Fruit fly (Drosophila melanogaster): ENCODE data around the gene CG31871.
A peak's percentile ranks its signal among the peaks of the same experiment; 100 is the strongest.

Gene CG31871

DNA sequence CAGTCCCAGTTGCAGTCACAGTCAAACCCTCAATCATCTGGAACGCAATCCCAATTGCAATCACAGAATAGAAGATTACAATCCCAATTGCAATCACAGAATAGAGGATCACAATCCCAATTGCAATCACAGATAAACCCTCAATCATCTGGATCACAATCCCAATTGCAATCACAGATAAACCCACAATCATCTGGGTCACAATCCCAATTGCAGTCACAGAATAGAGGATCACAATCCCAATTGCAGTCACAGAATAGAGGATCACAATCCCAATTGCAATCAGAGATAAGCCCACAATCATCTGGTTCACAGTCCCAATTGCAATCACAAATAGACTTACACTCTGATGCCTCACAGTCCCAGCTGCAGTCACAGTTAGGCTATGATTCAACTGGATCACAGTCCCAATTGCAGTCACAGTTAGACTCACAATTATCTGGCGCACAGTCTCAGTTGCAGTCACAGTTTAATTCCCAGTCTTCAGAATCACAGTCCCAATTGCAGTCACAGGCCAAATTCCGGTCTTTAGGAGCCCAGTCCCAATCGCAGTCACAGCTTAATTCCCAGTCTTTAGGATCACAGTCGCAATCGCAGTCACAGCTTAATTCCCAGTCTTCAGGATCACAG, 14.0 kb upstream of the CG31871 start:
- no peak for TF ChIP-seq fru (GFP tag; optimal IDR thresholded peaks at IDR 0.05)
- no peak for TF ChIP-seq sv (GFP tag; optimal IDR thresholded peaks at IDR 0.05)
- TF ChIP-seq br (GFP tag; optimal IDR thresholded peaks at IDR 0.05), result no peak
- no peak for TF ChIP-seq pan (optimal IDR thresholded peaks at IDR 0.05)
- no peak for TF ChIP-seq woc (GFP tag; optimal IDR thresholded peaks at IDR 0.05)

dm6 chr2L:10651313-10651712, 10.6 kb upstream of the CG31871 start, which contains the start of gene dbf:
dbf (plus strand) TSS chr2L:10651613.
- no peak for TF ChIP-seq br (GFP tag; optimal IDR thresholded peaks at IDR 0.05)
- no peak for TF ChIP-seq Jra (GFP tag; optimal IDR thresholded peaks at IDR 0.05)
- no peak for TF ChIP-seq CG32264 (GFP tag; optimal IDR thresholded peaks at IDR 0.05)
- no peak for TF ChIP-seq Myc (optimal IDR thresholded peaks at IDR 0.05)
- TF ChIP-seq Sp1 (GFP tag; optimal IDR thresholded peaks at IDR 0.05), result no peak
- TF ChIP-seq CrebA (GFP tag; optimal IDR thresholded peaks at IDR 0.05; ENCODE audit: borderline replicate concordance), result no peak

- TF ChIP-seq Hr78 (GFP tag; optimal IDR thresholded peaks at IDR 0.05), result no peak
- TF ChIP-seq Mio (GFP tag; optimal IDR thresholded peaks at IDR 0.05), result no peak
- TF ChIP-seq GATAd (GFP tag; optimal IDR thresholded peaks at IDR 0.05), result no peak
- no peak for TF ChIP-seq ey (GFP tag; optimal IDR thresholded peaks at IDR 0.05)
- TF ChIP-seq N (GFP tag; optimal IDR thresholded peaks at IDR 0.05), result no peak
- TF ChIP-seq Jra (GFP tag; optimal IDR thresholded peaks at IDR 0.05), result no peak
- TF ChIP-seq OdsH (GFP tag; optimal IDR thresholded peaks at IDR 0.05), result no peak
- TF ChIP-seq fru (GFP tag; optimal IDR thresholded peaks at IDR 0.05), result no peak
- TF ChIP-seq CG9705 (GFP tag; optimal IDR thresholded peaks at IDR 0.05), result no peak
- TF ChIP-seq Sp1 (GFP tag; optimal IDR thresholded peaks at IDR 0.05), result no peak
- no peak for TF ChIP-seq Vsx2 (GFP tag; optimal IDR thresholded peaks at IDR 0.05; ENCODE audit: partially characterized antibody)
- TF ChIP-seq br (GFP tag; optimal IDR thresholded peaks at IDR 0.05), result no peak
- TF ChIP-seq sage (GFP tag; optimal IDR thresholded peaks at IDR 0.05), result no peak
- no peak for TF ChIP-seq CrebA (GFP tag; optimal IDR thresholded peaks at IDR 0.05; ENCODE audit: borderline replicate concordance)
- TF ChIP-seq Dif (GFP tag; optimal IDR thresholded peaks at IDR 0.05; ENCODE audit: partially characterized antibody), result no peak
- no peak for TF ChIP-seq dl (GFP tag; optimal IDR thresholded peaks at IDR 0.05; ENCODE audit: insufficient read depth in 1 of 2, partially characterized antibody in 2 of 2)
- no peak for TF ChIP-seq h (GFP tag; optimal IDR thresholded peaks at IDR 0.05)
Measured at dm6 chr2L:10654520-10654919, 7.4 kb upstream of the CG31871 start.

dm6 chr2L:10657981-10658380, 3.9 kb upstream of the CG31871 start, which contains the start of gene CG45690:
CG45690 (plus strand) TSS chr2L:10658281.
- no peak for TF ChIP-seq brk (GFP tag; optimal IDR thresholded peaks at IDR 0.05)
- no peak for TF ChIP-seq br (GFP tag; optimal IDR thresholded peaks at IDR 0.05)
- no peak for TF ChIP-seq sage (GFP tag; optimal IDR thresholded peaks at IDR 0.05)
- no peak for TF ChIP-seq dmrt93B (GFP tag; optimal IDR thresholded peaks at IDR 0.05)
- no peak for TF ChIP-seq rgr (GFP tag; optimal IDR thresholded peaks at IDR 0.05)
- no peak for TF ChIP-seq Abd-B (GFP tag; optimal IDR thresholded peaks at IDR 0.05)
- no peak for TF ChIP-seq h (GFP tag; optimal IDR thresholded peaks at IDR 0.05)
- no peak for TF ChIP-seq ey (GFP tag; optimal IDR thresholded peaks at IDR 0.05)
- no peak for TF ChIP-seq Hr78 (GFP tag; optimal IDR thresholded peaks at IDR 0.05)

DNA sequence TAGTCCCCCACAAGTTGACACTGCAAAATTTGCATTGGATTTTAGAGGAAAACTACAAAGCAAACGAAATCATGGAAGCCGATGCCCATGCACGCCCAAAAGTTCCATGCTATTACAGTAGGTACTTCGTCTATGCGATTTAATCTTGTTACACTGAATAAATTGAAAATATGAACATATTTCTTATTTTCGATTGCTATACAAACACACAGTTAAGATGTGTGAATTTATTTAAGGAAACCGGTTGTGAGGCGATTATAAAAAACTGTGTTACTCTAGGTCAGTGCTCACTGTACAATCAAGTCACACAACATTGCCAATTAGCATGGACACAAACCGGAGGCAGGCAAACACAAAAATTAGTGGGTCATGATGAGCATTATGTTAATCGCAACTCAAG, 3.7 kb downstream of the CG31871 start:
- TF ChIP-seq foxo (GFP tag; optimal IDR thresholded peaks at IDR 0.05) (peak in 1 of 2 experiments; percentile 50), Vsx2 (GFP tag; optimal IDR thresholded peaks at IDR 0.05; ENCODE audit: partially characterized antibody) (no peak), brk (GFP tag; optimal IDR thresholded peaks at IDR 0.05) (no peak), br (GFP tag; optimal IDR thresholded peaks at IDR 0.05) (peak; percentile 12), Hr83 (GFP tag; optimal IDR thresholded peaks at IDR 0.05; ENCODE audit: poor library complexity, severe bottlenecking) (no peak), HLH106 (tag; optimal IDR thresholded peaks at IDR 0.05) (peak; percentile 33), lola (GFP tag; optimal IDR thresholded peaks at IDR 0.05) (no peak), h (GFP tag; optimal IDR thresholded peaks at IDR 0.05) (peak; percentile 45), woc (GFP tag; optimal IDR thresholded peaks at IDR 0.05) (no peak), Hnf4 (GFP tag; optimal IDR thresholded peaks at IDR 0.05) (peak; percentile 16), sv (GFP tag; optimal IDR thresholded peaks at IDR 0.05) (peak; percentile 70), Dif (GFP tag; optimal IDR thresholded peaks at IDR 0.05; ENCODE audit: partially characterized antibody) (no peak), sage (GFP tag; optimal IDR thresholded peaks at IDR 0.05) (no peak), Rel (GFP tag; optimal IDR thresholded peaks at IDR 0.05) (no peak), Rel (tag; optimal IDR thresholded peaks at IDR 0.05) (no peak), dmrt93B (GFP tag; optimal IDR thresholded peaks at IDR 0.05) (no peak), rgr (GFP tag; optimal IDR thresholded peaks at IDR 0.05) (peak; percentile 54), fru (GFP tag; optimal IDR thresholded peaks at IDR 0.05) (peak; percentile 22), usp (GFP tag; optimal IDR thresholded peaks at IDR 0.05) (no peak), Mio (GFP tag; optimal IDR thresholded peaks at IDR 0.05) (no peak), N (GFP tag; optimal IDR thresholded peaks at IDR 0.05) (no peak), ey (GFP tag; optimal IDR thresholded peaks at IDR 0.05) (peak; percentile 56), Jra (GFP tag; optimal IDR thresholded peaks at IDR 0.05) (no peak), CrebA (GFP tag; optimal IDR thresholded peaks at IDR 0.05; ENCODE audit: borderline replicate concordance) (no peak), dl (GFP tag; optimal IDR thresholded peaks at IDR 0.05; ENCODE audit: insufficient read depth in 1 of 2, partially characterized antibody in 2 of 2) (no peak), OdsH (GFP tag; optimal IDR thresholded peaks at IDR 0.05) (peak; percentile 19)

Measured in whole organism, wandering third instar larva.